Worm (Caenorhabditis elegans): ENCODE measurements around the gene C08E8.10.

Gene C08E8.10

DNA sequence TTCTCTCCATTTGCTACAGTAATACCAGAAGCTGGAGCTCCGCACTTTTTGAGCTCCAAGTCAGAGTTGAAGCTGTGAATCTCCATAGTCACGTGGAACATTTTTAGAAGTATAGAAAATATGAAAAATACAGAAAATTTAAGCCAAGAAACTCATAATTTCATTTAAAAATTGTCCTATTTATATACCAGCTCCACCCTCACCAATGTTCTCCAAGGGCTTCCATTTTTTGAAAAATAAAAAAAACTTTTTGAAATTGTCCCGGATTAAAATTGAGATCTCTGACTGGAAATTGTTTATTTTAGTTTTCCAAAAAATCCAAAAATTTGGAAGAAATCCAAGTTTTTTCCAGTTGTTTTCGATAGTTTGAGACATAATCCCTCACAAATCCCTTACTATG lies 20.2 kb upstream of the C08E8.10 start, which contains the start of gene C08E8.5:
Gene C08E8.5, minus strand, starts transcription at position 101 of the 400 bp plus-strand sequence.
- TF ChIP-seq B0336.3 (GFP tag; IDR thresholded peaks at IDR 0.05) (no peak), snpc-4 (GFP tag; optimal IDR thresholded peaks at IDR 0.05) (no peak), snpc-4 (tag; optimal IDR thresholded peaks at IDR 0.05) (no peak), C17E4.6 (GFP tag; IDR thresholded peaks at IDR 0.05) (no peak), egrh-3 (GFP tag; IDR thresholded peaks at IDR 0.05) (no peak), nhr-90 (tag; optimal IDR thresholded peaks at IDR 0.05) (no peak), madf-3 (GFP tag; IDR thresholded peaks at IDR 0.05) (no peak), Y56A3A.18 (GFP tag; IDR thresholded peaks at IDR 0.05) (no peak), F37B4.10 (GFP tag; IDR thresholded peaks at IDR 0.05) (no peak), egl-18 (GFP tag; IDR thresholded peaks at IDR 0.05) (no peak), bed-2 (GFP tag; IDR thresholded peaks at IDR 0.05) (no peak), attf-6 (GFP tag; IDR thresholded peaks at IDR 0.05) (no peak)

DNA sequence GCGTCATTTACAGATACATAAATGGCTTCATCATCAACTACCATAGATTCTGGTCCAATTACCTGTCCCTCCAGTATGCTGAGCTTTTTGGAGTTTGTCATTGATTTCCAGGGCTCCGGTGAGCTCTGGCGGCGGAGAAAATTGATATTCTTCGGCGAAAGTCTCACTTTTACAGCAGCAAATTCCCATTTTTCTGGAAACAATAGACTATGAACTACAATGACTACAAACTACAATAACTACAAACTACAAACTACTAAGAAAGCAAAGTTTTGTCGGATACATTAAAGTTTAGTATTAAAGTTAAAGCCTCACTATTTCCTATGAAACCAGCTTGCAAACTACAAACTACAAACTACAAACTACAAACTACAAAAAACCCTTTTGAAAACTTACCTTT lies 16.0 kb upstream of the C08E8.10 start, which contains the start of gene C08E8.2:
Gene C08E8.2, minus strand, starts transcription at position 101 of the 400 bp plus-strand sequence.
- no peak for TF ChIP-seq lsy-27 (tag; optimal IDR thresholded peaks at IDR 0.05; ENCODE audit: borderline replicate concordance, insufficient read depth)
- no peak for TF ChIP-seq pha-4 (tag; optimal IDR thresholded peaks at IDR 0.05)
- TF ChIP-seq ceh-91 (GFP tag; IDR thresholded peaks at IDR 0.05), result no peak
- TF ChIP-seq ceh-79 (tag; optimal IDR thresholded peaks at IDR 0.05), result no peak
- no peak for TF ChIP-seq lin-40 (tag; optimal IDR thresholded peaks at IDR 0.05)
- TF ChIP-seq K11D2.4 (GFP tag; IDR thresholded peaks at IDR 0.05), result no peak
- TF ChIP-seq athp-1 (tag; optimal IDR thresholded peaks at IDR 0.05), result no peak
- no peak for TF ChIP-seq attf-3 (GFP tag; conservative IDR thresholded peaks at IDR 0.05)
- TF ChIP-seq aptf-2 (GFP tag; conservative IDR thresholded peaks at IDR 0.05), result no peak
- TF ChIP-seq cebp-1 (GFP tag; IDR thresholded peaks at IDR 0.05), result no peak
- TF ChIP-seq cebp-1 (tag; optimal IDR thresholded peaks at IDR 0.05), result no peak
- TF ChIP-seq rpc-1 (optimal IDR thresholded peaks at IDR 0.05), result no peak
- no peak for TF ChIP-seq rpc-1 (tag; optimal IDR thresholded peaks at IDR 0.05)
- TF ChIP-seq F10E7.11 (tag; optimal IDR thresholded peaks at IDR 0.05), result no peak
- no peak for TF ChIP-seq F23B12.7 (tag; optimal IDR thresholded peaks at IDR 0.05; ENCODE audit: insufficient read depth)

ce11 chrV:18354299-18354698 lies 14.6 kb upstream of the C08E8.10 start:
- no peak for TF ChIP-seq ztf-26 (tag; optimal IDR thresholded peaks at IDR 0.05)

DNA sequence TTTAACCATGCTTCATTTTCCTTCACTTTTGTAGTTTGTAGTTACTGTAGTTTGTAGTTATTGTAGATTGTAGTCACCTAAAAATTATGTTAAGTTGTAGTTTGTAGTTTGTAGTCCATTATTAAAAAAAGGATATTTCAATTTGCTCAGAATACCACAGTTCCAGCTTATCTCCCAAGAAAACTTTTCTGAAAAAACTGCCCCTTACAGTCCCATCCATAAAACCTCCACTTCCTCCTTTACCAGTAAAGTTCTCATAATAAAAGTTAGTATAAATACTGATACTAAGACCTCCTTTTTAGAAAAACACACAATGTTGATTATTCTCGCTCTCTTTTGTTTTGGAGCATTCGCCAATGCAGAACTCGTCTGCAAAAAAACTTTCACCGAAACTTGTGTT lies 11.0 kb upstream of the C08E8.10 start, which contains the start of gene C08E8.11:
Gene C08E8.11, plus strand, starts transcription at position 301 of the 400 bp plus-strand sequence.
- TF ChIP-seq cebp-2 (GFP tag; IDR thresholded peaks at IDR 0.05), result no peak
- TF ChIP-seq ekl-4 (GFP tag; IDR thresholded peaks at IDR 0.05), result no peak

- TF ChIP-seq hmg-1.2 (GFP tag; IDR thresholded peaks at IDR 0.05), result no peak
- TF ChIP-seq Y95B8A.8 (GFP tag; IDR thresholded peaks at IDR 0.05), result no peak
- TF ChIP-seq nfyb-1 (GFP tag; IDR thresholded peaks at IDR 0.05), result 0 out of 2 replicates have a peak, but pooled peaks have one; percentile 10
- TF ChIP-seq snpc-1.3 (tag; optimal IDR thresholded peaks at IDR 0.05; ENCODE audit: insufficient read depth), result no peak
- TF ChIP-seq snpc-3.4 (tag; optimal IDR thresholded peaks at IDR 0.05), result no peak
Observed at ce11 chrV:18350046-18350445, 10.3 kb upstream of the C08E8.10 start, which contains the start of gene C08E8.3. Gene C08E8.3 (plus strand): TSS chrV:18350129.

Measured in whole organism, young adult.